Fruit fly (Drosophila melanogaster) whole organism, wandering third instar larva: ENCODE data around the gene CG42759.

Experiments
- Abd-B ChIP-seq: fragments of >200 bp; optimal IDR thresholded peaks from 2 replicates; lab custom pipeline; 2017; ENCODE audit warnings: missing biosample characterization, missing genetic modification characterization
- CG32264 ChIP-seq: fragments of 200-800 bp; sonication (Bioruptor generic); optimal IDR thresholded peaks from 2 replicates; lab custom pipeline; 2016; ENCODE audit warnings: missing biosample characterization, missing genetic modification characterization
- CG9705 ChIP-seq: fragments of 200-800 bp; sonication (Bioruptor generic); optimal IDR thresholded peaks from 2 replicates; lab custom pipeline; 2018; ENCODE audit warnings: missing biosample characterization, mild to moderate bottlenecking, missing genetic modification characterization
- CrebA ChIP-seq: fragments of 200-800 bp; sonication (Bioruptor generic); optimal IDR thresholded peaks from 2 replicates; lab custom pipeline; 2016; ENCODE audit warnings: missing biosample characterization, mild to moderate bottlenecking, missing genetic modification characterization, borderline replicate concordance
- Dfd ChIP-seq: fragments of >200 bp; optimal IDR thresholded peaks from 2 replicates; lab custom pipeline; 2017; ENCODE audit warnings: missing biosample characterization, missing genetic modification characterization
- Dif ChIP-seq: fragments of 200-275, 200-300 bp; sonication (Bioruptor generic); optimal IDR thresholded peaks from 2 replicates; lab custom pipeline; 2018; ENCODE audit warnings: missing biosample characterization, missing genetic modification characterization; ENCODE audit not compliant: partially characterized antibody
- GATAd ChIP-seq: sonication (Bioruptor generic); optimal IDR thresholded peaks from 2 replicates; lab custom pipeline; 2016; ENCODE audit warnings: missing biosample characterization, missing genetic modification characterization
- Hnf4 ChIP-seq: fragments of 200-800 bp; sonication (Bioruptor generic); optimal IDR thresholded peaks from 2 replicates; lab custom pipeline; 2016; ENCODE audit warnings: missing biosample characterization, mild to moderate bottlenecking, missing genetic modification characterization
- Hr78 ChIP-seq: fragments of >200 bp; optimal IDR thresholded peaks from 2 replicates; lab custom pipeline; 2017; ENCODE audit warnings: missing biosample characterization, missing genetic modification characterization
- Hr83 ChIP-seq: fragments of 200-300 bp; sonication (Bioruptor generic); optimal IDR thresholded peaks from 2 replicates; lab custom pipeline; 2016; ENCODE audit warnings: missing biosample characterization, mild to moderate bottlenecking, missing genetic modification characterization, moderate library complexity; ENCODE audit not compliant: poor library complexity, severe bottlenecking
- Jra ChIP-seq: sonication (Bioruptor generic); optimal IDR thresholded peaks from 2 replicates; lab custom pipeline; 2016; ENCODE audit warnings: missing biosample characterization, missing genetic modification characterization
- Mio ChIP-seq: sonication (Bioruptor generic); optimal IDR thresholded peaks from 2 replicates; lab custom pipeline; 2016; ENCODE audit warnings: missing biosample characterization, missing genetic modification characterization
- Myc ChIP-seq: fragments of >200 bp; optimal IDR thresholded peaks from 2 replicates; lab custom pipeline; 2017
- N ChIP-seq: fragments of >200 bp; optimal IDR thresholded peaks from 2 replicates; lab custom pipeline; 2018; ENCODE audit warnings: missing biosample characterization, missing external identifiers, missing genetic modification characterization
- OdsH ChIP-seq: fragments of 200-800 bp; sonication (Bioruptor generic); optimal IDR thresholded peaks from 2 replicates; lab custom pipeline; 2016; ENCODE audit warnings: missing biosample characterization, mild to moderate bottlenecking, missing genetic modification characterization
- Rel ChIP-seq, 2 experiments: fragments of 200-800 bp; sonication (Bioruptor generic) in 1 of 2; optimal IDR thresholded peaks; 2 replicates in 1 of 2; 3 replicates in 1 of 2; lab custom pipeline; 2016 to 2019; ENCODE audit warnings: mild to moderate bottlenecking in 2 of 2, missing biosample characterization in 2 of 2, missing genetic modification characterization in 2 of 2, moderate library complexity in 1 of 2
- Sp1 ChIP-seq: fragments of 200-800 bp; sonication (Bioruptor generic); optimal IDR thresholded peaks from 3 replicates; lab custom pipeline; 2019; ENCODE audit warnings: missing biosample characterization, mild to moderate bottlenecking, missing genetic modification characterization, moderate library complexity
- Vsx2 ChIP-seq: fragments of 200-300, 225-300 bp; sonication (Bioruptor generic); optimal IDR thresholded peaks from 2 replicates; lab custom pipeline; 2018; ENCODE audit warnings: missing biosample characterization, missing genetic modification characterization; ENCODE audit not compliant: partially characterized antibody
- br ChIP-seq: fragments of 200-800 bp; sonication (Bioruptor generic); optimal IDR thresholded peaks from 2 replicates; lab custom pipeline; 2016; ENCODE audit warnings: missing biosample characterization, missing genetic modification characterization
- brk ChIP-seq: fragments of 200-800 bp; sonication (Bioruptor generic); optimal IDR thresholded peaks from 2 replicates; lab custom pipeline; 2016; ENCODE audit warnings: missing biosample characterization, mild to moderate bottlenecking, missing genetic modification characterization
- dl ChIP-seq, 2 experiments: fragments of 175-275, 200-275 bp in 1 of 2; fragments of 200-275 bp in 1 of 2; sonication (Bioruptor generic); optimal IDR thresholded peaks; lab custom pipeline; 2018; ENCODE audit warnings: mild to moderate bottlenecking in 2 of 2, missing biosample characterization in 2 of 2, missing genetic modification characterization in 2 of 2, moderate library complexity in 2 of 2; ENCODE audit not compliant: partially characterized antibody in 2 of 2, insufficient read depth in 1 of 2
- dmrt93B ChIP-seq: fragments of 200-800 bp; sonication (Bioruptor generic); optimal IDR thresholded peaks from 2 replicates; lab custom pipeline; 2018; ENCODE audit warnings: missing biosample characterization, mild to moderate bottlenecking, missing genetic modification characterization
- dsf ChIP-seq: sonication (Bioruptor generic); optimal IDR thresholded peaks from 2 replicates; lab custom pipeline; 2016; ENCODE audit warnings: missing biosample characterization, missing genetic modification characterization, borderline replicate concordance
- ey ChIP-seq: fragments of 200-800 bp; sonication (Bioruptor generic); optimal IDR thresholded peaks from 2 replicates; lab custom pipeline; 2016; ENCODE audit warnings: missing biosample characterization, missing genetic modification characterization
- foxo ChIP-seq, 2 experiments: fragments of 200-800 bp; sonication (Bioruptor generic); optimal IDR thresholded peaks; 2 replicates in 1 of 2; 3 replicates in 1 of 2; lab custom pipeline; 2016 to 2017; ENCODE audit warnings: missing biosample characterization in 2 of 2, missing genetic modification characterization in 2 of 2
- fru ChIP-seq: fragments of 200-800 bp; sonication (Bioruptor generic); optimal IDR thresholded peaks from 3 replicates; lab custom pipeline; 2016; ENCODE audit warnings: missing biosample characterization, mild to moderate bottlenecking, missing genetic modification characterization
- h ChIP-seq: fragments of 200-800 bp; sonication (Bioruptor generic); optimal IDR thresholded peaks from 3 replicates; lab custom pipeline; 2016; ENCODE audit warnings: missing biosample characterization, mild to moderate bottlenecking, missing genetic modification characterization
- jim ChIP-seq: fragments of 175-275, 200-325 bp; sonication (Bioruptor generic); optimal IDR thresholded peaks from 2 replicates; lab custom pipeline; 2016; ENCODE audit warnings: missing biosample characterization, mild to moderate bottlenecking, missing genetic modification characterization
- lola ChIP-seq: fragments of >200 bp; optimal IDR thresholded peaks from 2 replicates; lab custom pipeline; 2017; ENCODE audit warnings: missing biosample characterization, missing genetic modification characterization
- pan ChIP-seq: fragments of >200 bp; optimal IDR thresholded peaks from 2 replicates; lab custom pipeline; 2017
- psq ChIP-seq: fragments of 200-800 bp; sonication (Bioruptor generic); optimal IDR thresholded peaks from 3 replicates; lab custom pipeline; 2017; ENCODE audit warnings: missing biosample characterization, mild to moderate bottlenecking, missing genetic modification characterization, moderate library complexity
- rgr ChIP-seq: fragments of 200-800 bp; sonication (Bioruptor generic); optimal IDR thresholded peaks from 3 replicates; lab custom pipeline; 2016; ENCODE audit warnings: missing biosample characterization, mild to moderate bottlenecking, missing genetic modification characterization
- sage ChIP-seq: fragments of 200-800 bp; sonication (Bioruptor generic); optimal IDR thresholded peaks from 2 replicates; lab custom pipeline; 2016; ENCODE audit warnings: missing biosample characterization, mild to moderate bottlenecking, missing genetic modification characterization
- sv ChIP-seq: fragments of 200-800 bp; sonication (Bioruptor generic); optimal IDR thresholded peaks from 3 replicates; lab custom pipeline; 2016; ENCODE audit warnings: missing biosample characterization, missing genetic modification characterization
- tai ChIP-seq: sonication (Bioruptor generic); optimal IDR thresholded peaks from 2 replicates; lab custom pipeline; 2016; ENCODE audit warnings: missing biosample characterization, missing genetic modification characterization
- usp ChIP-seq: fragments of >200 bp; optimal IDR thresholded peaks from 2 replicates; lab custom pipeline; 2017; ENCODE audit warnings: missing biosample characterization, missing genetic modification characterization
- woc ChIP-seq: sonication (Bioruptor generic); optimal IDR thresholded peaks from 2 replicates; lab custom pipeline; 2016; ENCODE audit warnings: missing biosample characterization, mild to moderate bottlenecking, missing genetic modification characterization

Gene CG42759

DNA sequence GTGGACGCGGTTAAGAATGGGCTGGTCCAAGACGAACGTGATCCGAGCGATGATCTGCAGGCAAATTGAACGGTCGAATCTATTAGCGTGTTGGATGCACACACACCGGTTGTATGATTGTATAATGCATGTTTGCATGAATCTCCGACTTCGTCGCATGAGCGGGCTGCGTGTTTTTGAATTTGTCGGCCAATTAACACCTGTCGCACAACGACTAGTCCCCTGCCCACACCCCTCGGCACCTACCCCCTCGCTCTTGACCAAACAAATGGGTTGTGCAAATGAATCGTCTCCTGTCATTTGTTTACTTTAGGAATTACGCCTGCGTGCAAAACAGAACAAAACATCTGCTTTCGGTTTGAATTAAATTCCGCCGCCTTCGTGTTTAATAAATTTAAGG lies 7.9 kb upstream of the CG42759 start:
- TF ChIP-seq Abd-B (GFP tag; lab: Kevin White, UChicago): no peak
- TF ChIP-seq Myc (lab: Kevin White, UChicago): no peak
- TF ChIP-seq dl (GFP tag; optimal IDR thresholded peaks at IDR 0.05; lab: Kevin White, UChicago; ENCODE audit: insufficient read depth in 1 of 2, partially characterized antibody in 2 of 2): no peak
- TF ChIP-seq Sp1: no peak
- TF ChIP-seq usp (GFP tag; lab: Kevin White, UChicago): no peak
- TF ChIP-seq br: no peak
- TF ChIP-seq woc (GFP tag; lab: Kevin White, UChicago): no peak
- no peak for TF ChIP-seq Rel (GFP tag; optimal IDR thresholded peaks at IDR 0.05; lab: Kevin White, UChicago)
- TF ChIP-seq Rel (tag; optimal IDR thresholded peaks at IDR 0.05; lab: Kevin White, UChicago): no peak
- TF ChIP-seq OdsH (GFP tag; lab: Kevin White, UChicago): no peak
- no peak for TF ChIP-seq Hnf4 (GFP tag; lab: Kevin White, UChicago)
- no peak for TF ChIP-seq sage (GFP tag; lab: Kevin White, UChicago)
- TF ChIP-seq jim (GFP tag; lab: Kevin White, UChicago): no peak
- no peak for TF ChIP-seq Dif (GFP tag; lab: Kevin White, UChicago)
- no peak for TF ChIP-seq h (GFP tag; lab: Kevin White, UChicago)
- TF ChIP-seq CG32264: no peak
- no peak for TF ChIP-seq psq (GFP tag; lab: Kevin White, UChicago)
- no peak for TF ChIP-seq brk (GFP tag; lab: Kevin White, UChicago)

DNA sequence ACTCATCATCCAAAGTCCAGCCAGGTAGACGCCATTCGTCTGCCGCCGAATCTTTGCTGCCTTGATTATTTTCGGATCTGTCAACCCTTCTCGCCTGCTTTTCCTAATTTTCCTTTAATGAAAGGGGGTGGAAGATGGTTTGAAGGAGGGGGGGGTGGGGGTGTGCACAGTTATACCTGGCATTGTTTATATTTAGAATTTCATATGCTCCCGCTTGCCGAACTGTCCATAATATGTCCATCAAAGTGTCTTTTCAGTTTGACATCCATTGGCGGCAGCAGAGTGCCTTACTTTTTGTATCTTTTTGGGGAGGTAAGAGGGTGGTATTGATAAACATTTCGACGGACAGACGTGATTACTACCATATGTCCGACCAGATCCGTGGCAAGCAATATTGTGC lies 5.1 kb upstream of the CG42759 start:
- TF ChIP-seq Jra (no peak), fru (GFP tag; lab: Kevin White, UChicago) (no peak), Dfd (GFP tag; lab: Kevin White, UChicago) (no peak), tai (GFP tag; lab: Kevin White, UChicago) (no peak), Dif (GFP tag; lab: Kevin White, UChicago) (no peak), lola (GFP tag; lab: Kevin White, UChicago) (no peak), Rel (GFP tag; optimal IDR thresholded peaks at IDR 0.05; lab: Kevin White, UChicago) (no peak), Rel (tag; optimal IDR thresholded peaks at IDR 0.05; lab: Kevin White, UChicago) (no peak), sage (GFP tag; lab: Kevin White, UChicago) (no peak), dmrt93B (GFP tag; lab: Kevin White, UChicago) (no peak), psq (GFP tag; lab: Kevin White, UChicago) (no peak), rgr (GFP tag; lab: Kevin White, UChicago) (no peak), h (GFP tag; lab: Kevin White, UChicago) (no peak), CG32264 (no peak)

DNA sequence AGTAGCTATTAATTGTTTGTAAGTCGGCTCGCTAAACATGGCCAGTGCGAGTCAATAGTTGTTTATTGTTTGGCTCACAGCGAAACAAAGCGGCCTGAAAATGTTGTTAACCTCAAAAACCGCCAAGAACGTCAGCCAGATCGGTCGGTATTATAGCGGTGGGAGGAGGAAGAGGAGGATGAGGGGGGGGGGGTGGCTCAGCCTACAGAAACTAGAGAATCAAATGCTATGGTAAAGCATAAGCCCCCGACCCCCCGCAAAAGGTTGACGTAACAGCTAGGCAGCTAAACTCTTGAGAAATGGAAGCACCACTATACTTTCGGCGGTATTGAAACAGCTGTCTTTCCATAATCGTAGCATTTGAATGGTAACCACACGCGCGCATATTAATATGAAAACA lies 4.0 kb upstream of the CG42759 start:
- TF ChIP-seq Mio (GFP tag; lab: Kevin White, UChicago) (no peak), Dif (GFP tag; lab: Kevin White, UChicago) (no peak), jim (GFP tag; lab: Kevin White, UChicago) (no peak)

DNA sequence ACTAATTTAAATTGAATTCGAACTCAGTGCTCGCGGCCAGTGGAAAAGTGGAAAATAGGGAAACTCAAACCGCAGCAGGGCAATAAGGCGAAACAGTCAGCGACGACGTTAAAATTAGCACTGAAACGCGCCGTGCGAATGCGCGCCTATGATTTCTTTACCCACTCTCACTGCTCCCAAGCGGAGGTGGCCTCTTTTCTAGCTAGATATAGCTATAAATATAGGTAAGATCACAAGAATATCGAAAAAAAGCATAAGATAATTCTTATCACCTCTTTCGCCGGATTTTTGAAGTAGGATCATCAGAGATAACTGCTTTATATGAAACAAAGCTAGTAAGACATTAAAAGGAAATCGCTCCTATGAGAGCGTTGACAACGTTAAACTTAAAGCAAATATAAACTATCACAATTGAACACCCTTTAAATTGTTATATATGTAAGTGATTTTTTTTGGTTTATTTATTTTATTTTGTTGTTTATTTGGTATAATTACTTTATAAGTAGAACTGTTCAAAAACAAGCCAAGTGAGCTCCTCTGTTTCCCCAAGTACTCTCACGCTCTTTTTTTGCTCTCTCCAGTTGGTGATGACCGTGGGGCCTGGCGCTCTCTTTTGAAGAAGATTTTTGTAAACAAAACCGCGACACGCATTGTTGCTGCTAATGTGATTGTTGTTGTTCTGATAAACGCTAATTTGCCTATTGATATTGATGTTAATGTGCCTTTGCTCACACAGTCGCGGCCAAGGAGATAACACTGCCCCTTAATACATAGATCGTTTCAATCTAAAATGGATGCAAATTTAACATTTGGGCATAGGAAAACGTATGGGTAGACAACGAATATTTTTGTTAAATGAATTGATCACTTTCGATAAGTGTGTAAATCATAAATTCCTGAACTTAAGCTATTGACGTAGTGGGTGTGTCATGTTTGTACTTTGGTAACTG lies 2.9 kb upstream of the CG42759 start, which contains the start of gene tws:
Gene tws, minus strand, starts transcription at position 124 of the 950 bp plus-strand sequence.
- TF ChIP-seq jim (GFP tag; lab: Kevin White, UChicago) (no peak), Hr78 (GFP tag; lab: Kevin White, UChicago) (no peak), sv (GFP tag; lab: Kevin White, UChicago) (peak; percentile 18), h (GFP tag; lab: Kevin White, UChicago) (no peak), CrebA (GFP tag; lab: Kevin White, UChicago) (no peak), Rel (GFP tag; optimal IDR thresholded peaks at IDR 0.05; lab: Kevin White, UChicago) (no peak), Rel (tag; optimal IDR thresholded peaks at IDR 0.05; lab: Kevin White, UChicago) (no peak), brk (GFP tag; lab: Kevin White, UChicago) (no peak), OdsH (GFP tag; lab: Kevin White, UChicago) (peak; percentile 33), dmrt93B (GFP tag; lab: Kevin White, UChicago) (peak; percentile 21), Dfd (GFP tag; lab: Kevin White, UChicago) (no peak), Jra (no peak), Mio (GFP tag; lab: Kevin White, UChicago) (no peak), N (no peak), usp (GFP tag; lab: Kevin White, UChicago) (no peak), Sp1 (peak; percentile 58), pan (lab: Kevin White, UChicago) (no peak), Abd-B (GFP tag; lab: Kevin White, UChicago) (no peak), CG9705 (GFP tag; lab: Kevin White, UChicago) (no peak), GATAd (GFP tag; lab: Kevin White, UChicago) (no peak), rgr (GFP tag; lab: Kevin White, UChicago) (peak; percentile 2), tai (GFP tag; lab: Kevin White, UChicago) (no peak), Vsx2 (no peak), br (peak; percentile 36), Hr83 (GFP tag; lab: Kevin White, UChicago) (no peak), foxo (GFP tag; optimal IDR thresholded peaks at IDR 0.05; lab: Kevin White, UChicago) (peak in 1 of 2 experiments; percentile 36), fru (GFP tag; lab: Kevin White, UChicago) (peak; percentile 40), dl (GFP tag; optimal IDR thresholded peaks at IDR 0.05; lab: Kevin White, UChicago; ENCODE audit: insufficient read depth in 1 of 2, partially characterized antibody in 2 of 2) (peak in 1 of 2 experiments; percentile 27), ey (peak; percentile 4), dsf (GFP tag; lab: Kevin White, UChicago) (no peak), Myc (lab: Kevin White, UChicago) (peak; percentile 99)
